Worm (Caenorhabditis elegans): ENCODE data around the gene dhc-3.

Gene dhc-3

DNA sequence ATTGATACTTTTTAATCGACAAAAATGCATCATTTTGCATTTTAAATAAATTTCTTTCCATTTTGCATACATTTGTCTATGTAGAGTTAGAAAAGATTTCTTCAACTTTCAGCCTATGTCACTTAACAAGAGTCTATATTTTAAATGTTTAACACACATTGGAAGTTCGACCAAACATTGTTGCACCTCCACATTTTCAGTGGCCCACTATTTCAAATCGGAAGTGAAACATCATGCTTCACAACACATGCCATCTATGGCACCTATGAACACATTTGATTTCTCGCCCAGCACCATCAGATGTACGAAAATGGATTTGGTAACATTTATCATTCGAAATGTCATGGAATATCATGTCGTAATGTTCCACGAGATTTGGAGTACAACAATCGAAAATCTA, at the start of gene dhc-3:
Gene dhc-3 (plus strand): TSS at position 301 of the 400 bp plus-strand sequence.
- TF ChIP-seq fkh-10 (GFP tag; optimal IDR thresholded peaks at IDR 0.05) (no peak), mab-9 (GFP tag; IDR thresholded peaks at IDR 0.05) (no peak), snpc-4 (tag; optimal IDR thresholded peaks at IDR 0.05) (no peak), dsc-1 (tag; optimal IDR thresholded peaks at IDR 0.05) (no peak), aly-2 (tag; optimal IDR thresholded peaks at IDR 0.05) (no peak), ets-5 (GFP tag; IDR thresholded peaks at IDR 0.05) (no peak), Y116A8C.19 (tag; optimal IDR thresholded peaks at IDR 0.05; ENCODE audit: borderline replicate concordance) (no peak), ama-1 (optimal IDR thresholded peaks at IDR 0.05) (no peak), zip-4 (GFP tag; optimal IDR thresholded peaks at IDR 0.05) (no peak), unc-98 (GFP tag; IDR thresholded peaks at IDR 0.05) (no peak), fos-1 (tag; optimal IDR thresholded peaks at IDR 0.05) (no peak), sox-4 (tag; optimal IDR thresholded peaks at IDR 0.05) (no peak), elt-2 (tag; optimal IDR thresholded peaks at IDR 0.05) (no peak), nhr-76 (tag; optimal IDR thresholded peaks at IDR 0.05) (no peak), hlh-4 (tag; optimal IDR thresholded peaks at IDR 0.05) (no peak), hlh-17 (GFP tag; optimal IDR thresholded peaks at IDR 0.05; ENCODE audit: borderline replicate concordance) (no peak), unc-62 (GFP tag; optimal IDR thresholded peaks at IDR 0.05) (no peak), pax-3 (tag; optimal IDR thresholded peaks at IDR 0.05) (no peak), hpl-2 (GFP tag; optimal IDR thresholded peaks at IDR 0.05) (no peak), nhr-85 (tag) (no peak)

DNA sequence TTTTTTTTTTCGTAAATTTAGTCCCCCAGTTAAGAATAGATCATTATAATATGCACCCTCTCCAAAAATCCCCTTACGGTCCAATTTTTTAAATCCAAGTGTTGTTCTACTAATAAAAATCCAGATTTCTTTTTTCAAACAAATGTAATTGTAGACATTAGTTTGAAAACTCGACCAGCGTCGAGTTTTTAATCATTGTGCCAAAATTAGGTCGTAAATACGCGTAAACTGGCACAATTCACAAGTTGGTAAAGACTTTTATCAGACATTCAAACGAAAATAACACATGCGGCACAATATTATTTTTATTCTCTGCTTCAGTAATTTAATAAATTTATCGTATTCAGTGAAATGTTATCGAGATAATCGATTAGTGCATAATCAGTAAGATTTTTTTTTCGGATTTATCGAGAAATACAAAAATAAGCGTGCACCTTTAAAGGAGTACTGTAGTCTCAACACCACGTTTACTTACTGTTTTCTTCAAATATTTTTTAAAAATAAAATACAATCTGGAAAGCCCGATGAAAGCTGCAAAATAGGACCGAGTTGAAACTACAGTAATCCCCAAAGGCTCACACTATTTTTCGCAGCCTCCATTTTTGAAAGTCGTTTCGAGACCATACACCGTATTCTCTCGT, 48.5 kb upstream of the dhc-3 start, which contains the start of gene C34B4.4:
Gene C34B4.4 (plus strand): TSS at position 276 of the 641 bp plus-strand sequence.
- TF ChIP-seq irx-1 (tag; optimal IDR thresholded peaks at IDR 0.05) (no peak), ceh-82 (tag; optimal IDR thresholded peaks at IDR 0.05) (no peak), lin-15B (tag; optimal IDR thresholded peaks at IDR 0.05) (no peak), nhr-11 (tag; optimal IDR thresholded peaks at IDR 0.05) (no peak), dpl-1 (GFP tag; optimal IDR thresholded peaks at IDR 0.05) (no peak), unc-30 (tag; optimal IDR thresholded peaks at IDR 0.05) (no peak), blmp-1 (tag; optimal IDR thresholded peaks at IDR 0.05) (no peak), lsy-2 (tag; optimal IDR thresholded peaks at IDR 0.05) (no peak), dsc-1 (tag; optimal IDR thresholded peaks at IDR 0.05) (no peak), nhr-85 (tag) (peak; percentile 49), lir-3 (tag; optimal IDR thresholded peaks at IDR 0.05; ENCODE audit: poor library complexity) (no peak), nhr-12 (tag; optimal IDR thresholded peaks at IDR 0.05) (no peak), ets-5 (GFP tag; IDR thresholded peaks at IDR 0.05) (no peak), snu-23 (GFP tag; optimal IDR thresholded peaks at IDR 0.05) (peak; percentile 0), nhr-76 (tag; optimal IDR thresholded peaks at IDR 0.05) (no peak), xbp-1 (tag; optimal IDR thresholded peaks at IDR 0.05) (no peak), fkh-8 (tag; optimal IDR thresholded peaks at IDR 0.05) (no peak), ama-1 (optimal IDR thresholded peaks at IDR 0.05) (no peak), tlp-1 (tag; optimal IDR thresholded peaks at IDR 0.05) (no peak), aly-2 (tag; optimal IDR thresholded peaks at IDR 0.05) (peak; percentile 54), nhr-77 (tag; optimal IDR thresholded peaks at IDR 0.05) (no peak), rnt-1 (tag; optimal IDR thresholded peaks at IDR 0.05) (no peak), nhr-237 (tag; optimal IDR thresholded peaks at IDR 0.05) (no peak), zag-1 (tag; optimal IDR thresholded peaks at IDR 0.05) (no peak), elt-2 (tag; optimal IDR thresholded peaks at IDR 0.05) (peak; percentile 9), efl-3 (GFP tag; optimal IDR thresholded peaks at IDR 0.05) (no peak), nhr-47 (tag; optimal IDR thresholded peaks at IDR 0.05) (no peak), elt-3 (tag; optimal IDR thresholded peaks at IDR 0.05) (no peak), F16B12.6 (tag; optimal IDR thresholded peaks at IDR 0.05) (no peak), skn-1 (tag; optimal IDR thresholded peaks at IDR 0.05) (no peak), lin-14 (GFP tag; optimal IDR thresholded peaks at IDR 0.05) (peak; percentile 8), lin-39 (tag; optimal IDR thresholded peaks at IDR 0.05) (no peak), unc-130 (tag; optimal IDR thresholded peaks at IDR 0.05) (no peak), mef-2 (tag; optimal IDR thresholded peaks at IDR 0.05) (no peak), mdl-1 (tag; optimal IDR thresholded peaks at IDR 0.05) (no peak), pax-3 (tag; optimal IDR thresholded peaks at IDR 0.05) (peak; percentile 18), pqm-1 (tag; optimal IDR thresholded peaks at IDR 0.05) (no peak), nhr-90 (tag; optimal IDR thresholded peaks at IDR 0.05; ENCODE audit: poor library complexity) (peak; percentile 29), egl-13 (tag; optimal IDR thresholded peaks at IDR 0.05) (no peak)

All from whole organism, L1 larva.